Worm (Caenorhabditis elegans) whole organism, late embryonic: ENCODE data around the gene pix-1.

ENCODE experiments used
- K09A11.1 ChIP-seq: sonication (generic microtip); optimal IDR thresholded peaks from 2 replicates; lab custom pipeline; 2017; ENCODE audit warnings: antibody characterized with exemption, mild to moderate bottlenecking, missing genetic modification characterization, missing compliant biosample characterization; ENCODE audit not compliant: insufficient read depth
- ama-1 ChIP-seq: fragments of 150-350 bp; optimal IDR thresholded peaks from 2 replicates; lab custom pipeline; 2014
- ceh-19 ChIP-seq: fragments of 200-800 bp; sonication (Bioruptor generic); optimal IDR thresholded peaks from 2 replicates; lab custom pipeline; 2018; ENCODE audit warnings: mild to moderate bottlenecking, missing genetic modification characterization, missing compliant biosample characterization
- nhr-11 ChIP-seq: fragments of 150-350 bp; optimal IDR thresholded peaks from 2 replicates; lab custom pipeline; 2014; ENCODE audit warnings: missing biosample characterization, missing genetic modification characterization
- odd-2 ChIP-seq: sonication (generic microtip); optimal IDR thresholded peaks from 2 replicates; lab custom pipeline; 2017; ENCODE audit warnings: antibody characterized with exemption, mild to moderate bottlenecking, missing genetic modification characterization, missing compliant biosample characterization
- pag-3 ChIP-seq: sonication (generic microtip); optimal IDR thresholded peaks from 2 replicates; lab custom pipeline; 2016; ENCODE audit warnings: missing compliant biosample characterization, missing genetic modification characterization, borderline replicate concordance
- pha-2 ChIP-seq: sonication (generic microtip); optimal IDR thresholded peaks from 2 replicates; lab custom pipeline; 2017; ENCODE audit warnings: mild to moderate bottlenecking, missing genetic modification characterization, missing compliant biosample characterization
- sox-2 ChIP-seq: fragments of 200-800 bp; sonication (Bioruptor generic); IDR thresholded peaks from 2 replicates; pipeline ENCODE4 v1.3.6; 2022; ENCODE audit warnings: missing genetic modification reagents, missing genetic modification characterization, missing compliant biosample characterization
- unc-42 ChIP-seq: sonication (generic microtip); optimal IDR thresholded peaks from 2 replicates; lab custom pipeline; 2016; ENCODE audit warnings: missing genotype, missing genetic modification characterization, missing compliant biosample characterization
- unc-86 ChIP-seq: sonication (generic microtip); optimal IDR thresholded peaks from 2 replicates; lab custom pipeline; 2016; ENCODE audit warnings: missing genetic modification characterization, missing compliant biosample characterization

- no peak for TF ChIP-seq K09A11.1 (tag; lab: Kevin White, UChicago)
- TF ChIP-seq pag-3 (tag; lab: Kevin White, UChicago): no peak
- no peak for TF ChIP-seq nhr-11 (tag; lab: Kevin White, UChicago)
- no peak for TF ChIP-seq odd-2
- TF ChIP-seq ceh-19 (GFP tag; lab: Kevin White, UChicago): no peak
- no peak for TF ChIP-seq sox-2 (GFP tag; lab: Robert Waterston, UW)
- no peak for TF ChIP-seq pha-2 (tag; lab: Kevin White, UChicago)
- no peak for TF ChIP-seq unc-42
- no peak for TF ChIP-seq unc-86 (tag; lab: Kevin White, UChicago)
- no peak for TF ChIP-seq ama-1 (lab: Kevin White, UChicago)
Observed at ce11 chrX:13745558-13745957, 18.5 kb downstream of the pix-1 start.
